Worm (Caenorhabditis elegans) whole organism, L1 larva: ENCODE results near the gene C34F11.2.

Experiments
- C16A3.4 ChIP-seq: fragments of 150-350 bp; optimal IDR thresholded peaks from 2 replicates; lab custom pipeline; 2014; ENCODE audit warnings: missing biosample characterization, missing genetic modification characterization
- F16B12.6 ChIP-seq: fragments of 150-350 bp; optimal IDR thresholded peaks from 2 replicates; lab custom pipeline; 2014; ENCODE audit warnings: missing biosample characterization, missing genetic modification characterization
- Y116A8C.19 ChIP-seq: sonication (generic microtip); optimal IDR thresholded peaks from 2 replicates; lab custom pipeline; 2016; ENCODE audit warnings: missing compliant biosample characterization, missing genetic modification characterization, borderline replicate concordance
- aha-1 ChIP-seq: fragments of 150-350 bp; optimal IDR thresholded peaks from 2 replicates; lab custom pipeline; 2014; ENCODE audit warnings: missing biosample characterization, missing genetic modification characterization
- alr-1 ChIP-seq: fragments of 200-800 bp; sonication (Bioruptor generic); optimal IDR thresholded peaks from 2 replicates; lab custom pipeline; 2018; ENCODE audit warnings: borderline replicate concordance, mild to moderate bottlenecking, missing genetic modification characterization, missing compliant biosample characterization
- ama-1 ChIP-seq: fragments of 150-350 bp; optimal IDR thresholded peaks from 2 replicates; lab custom pipeline; 2014
- ceh-63 ChIP-seq: fragments of 200-800 bp; sonication (Bioruptor generic); optimal IDR thresholded peaks from 2 replicates; lab custom pipeline; 2018; ENCODE audit warnings: mild to moderate bottlenecking, missing genetic modification characterization, missing compliant biosample characterization
- ceh-82 ChIP-seq, 3 experiments: fragments of 150-350 bp in 1 of 3; sonication (generic microtip) in 2 of 3; optimal IDR thresholded peaks; 2 replicates each; lab custom pipeline; 2014 to 2017; ENCODE audit warnings: missing biosample characterization in 3 of 3, missing genetic modification characterization in 3 of 3
- ceh-88 ChIP-seq: fragments of 200-800 bp; sonication (Bioruptor generic); IDR thresholded peaks from 2 replicates; pipeline ENCODE4 v1.3.6; 2022; ENCODE audit warnings: missing genetic modification characterization, missing compliant biosample characterization
- ceh-90 ChIP-seq: sonication (generic microtip); optimal IDR thresholded peaks from 2 replicates; lab custom pipeline; 2016; ENCODE audit warnings: missing genetic modification characterization, missing compliant biosample characterization
- ces-1 ChIP-seq: fragments of 150-350 bp; optimal IDR thresholded peaks from 2 replicates; lab custom pipeline; 2014; ENCODE audit warnings: missing biosample characterization, missing genetic modification reagents, missing genetic modification characterization
- dpl-1 ChIP-seq, 3 experiments: fragments of 150-350 bp in 2 of 3; sonication (generic microtip) in 1 of 3; optimal IDR thresholded peaks; 2 replicates each; lab custom pipeline; 2014 to 2017; ENCODE audit warnings: missing biosample characterization in 3 of 3, missing genetic modification characterization in 3 of 3, missing genetic modification reagents in 3 of 3
- efl-1 ChIP-seq, 4 experiments: fragments of 150-350 bp; optimal IDR thresholded peaks in 3 of 4; peaks in 1 of 4; 1 replicate in 1 of 4; 2 replicates in 3 of 4; lab custom pipeline; 2014; ENCODE audit warnings: missing biosample characterization in 2 of 4, missing genetic modification characterization in 2 of 4, missing genetic modification reagents in 2 of 4
- efl-3 ChIP-seq: fragments of 200-800 bp; sonication (Bioruptor generic); optimal IDR thresholded peaks from 2 replicates; lab custom pipeline; 2018; ENCODE audit warnings: mild to moderate bottlenecking, missing genetic modification characterization, missing compliant biosample characterization
- egl-13 ChIP-seq: sonication (generic microtip); optimal IDR thresholded peaks from 2 replicates; lab custom pipeline; 2016; ENCODE audit warnings: missing genotype, missing genetic modification reagents, missing genetic modification characterization, missing compliant biosample characterization
- elt-2 ChIP-seq: sonication (generic microtip); optimal IDR thresholded peaks from 2 replicates; lab custom pipeline; 2016; ENCODE audit warnings: missing genetic modification characterization, mild to moderate bottlenecking, inconsistent platforms, missing compliant biosample characterization, missing genetic modification reagents
- fkh-10 ChIP-seq: sonication (generic microtip); optimal IDR thresholded peaks from 2 replicates; lab custom pipeline; 2017; ENCODE audit warnings: missing biosample characterization, missing genetic modification reagents, missing genetic modification characterization
- fkh-8 ChIP-seq: sonication (generic microtip); optimal IDR thresholded peaks from 2 replicates; lab custom pipeline; 2016; ENCODE audit warnings: mild to moderate bottlenecking, missing genetic modification characterization, missing compliant biosample characterization
- fos-1 ChIP-seq: fragments of 150-350 bp; optimal IDR thresholded peaks from 2 replicates; lab custom pipeline; 2014; ENCODE audit warnings: missing biosample characterization, missing genetic modification characterization
- grh-1 ChIP-seq: fragments of 200-800 bp; sonication (Bioruptor generic); IDR thresholded peaks from 2 replicates; pipeline ENCODE4 v1.3.6; 2022; ENCODE audit warnings: missing genetic modification reagents, missing genetic modification characterization, missing compliant biosample characterization
- hlh-4 ChIP-seq: sonication (generic microtip); optimal IDR thresholded peaks from 2 replicates; lab custom pipeline; 2016; ENCODE audit warnings: mild to moderate bottlenecking, missing genetic modification characterization, missing compliant biosample characterization
- hpl-2 ChIP-seq: fragments of 150-350 bp; optimal IDR thresholded peaks from 2 replicates; lab custom pipeline; 2014; ENCODE audit warnings: missing biosample characterization, missing genetic modification reagents, missing genetic modification characterization
- lin-14 ChIP-seq: fragments of 200-800 bp; sonication (Bioruptor generic); optimal IDR thresholded peaks from 2 replicates; lab custom pipeline; 2018; ENCODE audit warnings: mild to moderate bottlenecking, missing genetic modification characterization, moderate library complexity, missing compliant biosample characterization
- lin-15B ChIP-seq: fragments of 150-350 bp; sonication (generic microtip); optimal IDR thresholded peaks from 3 replicates; lab custom pipeline; 2014; ENCODE audit warnings: missing biosample characterization, missing genetic modification characterization
- lin-35 ChIP-seq, 2 experiments: fragments of 150-350 bp; optimal IDR thresholded peaks; 2 replicates each; lab custom pipeline; 2014; ENCODE audit warnings: missing biosample characterization in 2 of 2, missing genetic modification characterization in 2 of 2, missing genetic modification reagents in 2 of 2
- lir-3 ChIP-seq: sonication (generic microtip); optimal IDR thresholded peaks from 2 replicates; lab custom pipeline; 2016; ENCODE audit warnings: mild to moderate bottlenecking, missing genetic modification characterization, moderate library complexity, missing compliant biosample characterization; ENCODE audit not compliant: poor library complexity
- mab-9 ChIP-seq: fragments of 200-800 bp; sonication (Bioruptor generic); IDR thresholded peaks from 2 replicates; pipeline ENCODE4 v1.3.6; 2022; ENCODE audit warnings: missing genetic modification reagents, missing genetic modification characterization, missing compliant biosample characterization
- mef-2 ChIP-seq: fragments of 150-350 bp; optimal IDR thresholded peaks from 2 replicates; lab custom pipeline; 2014; ENCODE audit warnings: missing biosample characterization, missing genetic modification characterization
- nhr-12 ChIP-seq: sonication (generic microtip); optimal IDR thresholded peaks from 2 replicates; lab custom pipeline; 2017; ENCODE audit warnings: missing biosample characterization, missing genetic modification characterization
- nhr-19 ChIP-seq: fragments of 200-800 bp; sonication (Bioruptor generic); conservative IDR thresholded peaks from 2 replicates; pipeline ENCODE4 v1.3.6; 2022; ENCODE audit warnings: missing genetic modification characterization, missing compliant biosample characterization
- nhr-28 ChIP-seq: fragments of 150-350 bp; optimal IDR thresholded peaks from 2 replicates; lab custom pipeline; 2014; ENCODE audit warnings: missing biosample characterization, missing genetic modification characterization
- nhr-47 ChIP-seq: sonication (generic microtip); optimal IDR thresholded peaks from 2 replicates; lab custom pipeline; 2016; ENCODE audit warnings: mild to moderate bottlenecking, missing genetic modification characterization, moderate library complexity, missing compliant biosample characterization
- nhr-71 ChIP-seq: sonication (generic microtip); optimal IDR thresholded peaks from 2 replicates; lab custom pipeline; 2016; ENCODE audit warnings: mild to moderate bottlenecking, missing genetic modification characterization, moderate library complexity, missing compliant biosample characterization
- nhr-76 ChIP-seq: sonication (generic microtip); optimal IDR thresholded peaks from 2 replicates; lab custom pipeline; 2017; ENCODE audit warnings: missing biosample characterization, missing genetic modification characterization
- nhr-77 ChIP-seq: fragments of 150-350 bp; optimal IDR thresholded peaks from 2 replicates; lab custom pipeline; 2014; ENCODE audit warnings: missing biosample characterization, missing genetic modification characterization
- nhr-84 ChIP-seq: sonication (generic microtip); optimal IDR thresholded peaks from 2 replicates; lab custom pipeline; 2017; ENCODE audit warnings: missing biosample characterization, missing genetic modification characterization
- nhr-90 ChIP-seq: sonication (generic microtip); optimal IDR thresholded peaks from 2 replicates; lab custom pipeline; 2016; ENCODE audit warnings: mild to moderate bottlenecking, missing genetic modification characterization, missing compliant biosample characterization; ENCODE audit not compliant: poor library complexity
- pax-3 ChIP-seq: fragments of 200-800 bp; sonication (Bioruptor generic); optimal IDR thresholded peaks from 2 replicates; lab custom pipeline; 2018; ENCODE audit warnings: mild to moderate bottlenecking, missing genetic modification characterization, moderate library complexity, missing compliant biosample characterization
- pqm-1 ChIP-seq: sonication (generic microtip); optimal IDR thresholded peaks from 3 replicates; lab custom pipeline; 2017; ENCODE audit warnings: missing biosample characterization, missing genetic modification characterization
- snpc-4 ChIP-seq: fragments of 150-350 bp; optimal IDR thresholded peaks from 2 replicates; lab custom pipeline; 2014; ENCODE audit warnings: missing biosample characterization, missing genetic modification characterization
- sup-37 ChIP-seq: fragments of 200-800 bp; sonication (Bioruptor generic); optimal IDR thresholded peaks from 2 replicates; lab custom pipeline; 2018; ENCODE audit warnings: mild to moderate bottlenecking, missing genetic modification characterization, missing compliant biosample characterization
- swsn-7 ChIP-seq: sonication (generic microtip); optimal IDR thresholded peaks from 2 replicates; lab custom pipeline; 2016; ENCODE audit warnings: missing genetic modification characterization, missing compliant biosample characterization
- tbx-2 ChIP-seq: sonication (generic microtip); optimal IDR thresholded peaks from 2 replicates; lab custom pipeline; 2016; ENCODE audit warnings: missing genetic modification characterization, missing compliant biosample characterization
- tlp-1 ChIP-seq: fragments of 150-350 bp; optimal IDR thresholded peaks from 2 replicates; lab custom pipeline; 2014; ENCODE audit warnings: missing biosample characterization, missing genetic modification characterization
- unc-130 ChIP-seq: fragments of 150-350 bp; optimal IDR thresholded peaks from 2 replicates; lab custom pipeline; 2017; ENCODE audit warnings: missing biosample characterization, missing genetic modification characterization, inconsistent platforms
- unc-30 ChIP-seq: sonication (generic microtip); optimal IDR thresholded peaks from 2 replicates; lab custom pipeline; 2017; ENCODE audit warnings: missing biosample characterization, missing genetic modification characterization
- unc-62 ChIP-seq: fragments of 150-350 bp; optimal IDR thresholded peaks from 2 replicates; lab custom pipeline; 2014; ENCODE audit warnings: missing biosample characterization, missing genetic modification reagents, missing genetic modification characterization
- unc-98 ChIP-seq: fragments of 200-800 bp; sonication (Bioruptor generic); IDR thresholded peaks from 2 replicates; pipeline ENCODE4 v1.3.6; 2022; ENCODE audit warnings: missing genetic modification characterization, missing compliant biosample characterization
- vab-15 ChIP-seq: sonication (generic microtip); optimal IDR thresholded peaks from 2 replicates; lab custom pipeline; 2017; ENCODE audit warnings: missing genotype, mild to moderate bottlenecking, missing genetic modification characterization, missing compliant biosample characterization
- xbp-1 ChIP-seq: sonication (generic microtip); optimal IDR thresholded peaks from 2 replicates; lab custom pipeline; 2016; ENCODE audit warnings: missing genetic modification characterization, missing compliant biosample characterization
- zip-4 ChIP-seq: fragments of 200-800 bp; sonication (Bioruptor generic); optimal IDR thresholded peaks from 2 replicates; lab custom pipeline; 2018; ENCODE audit warnings: mild to moderate bottlenecking, missing genetic modification characterization, moderate library complexity, missing compliant biosample characterization

The C34F11.2 gene

DNA sequence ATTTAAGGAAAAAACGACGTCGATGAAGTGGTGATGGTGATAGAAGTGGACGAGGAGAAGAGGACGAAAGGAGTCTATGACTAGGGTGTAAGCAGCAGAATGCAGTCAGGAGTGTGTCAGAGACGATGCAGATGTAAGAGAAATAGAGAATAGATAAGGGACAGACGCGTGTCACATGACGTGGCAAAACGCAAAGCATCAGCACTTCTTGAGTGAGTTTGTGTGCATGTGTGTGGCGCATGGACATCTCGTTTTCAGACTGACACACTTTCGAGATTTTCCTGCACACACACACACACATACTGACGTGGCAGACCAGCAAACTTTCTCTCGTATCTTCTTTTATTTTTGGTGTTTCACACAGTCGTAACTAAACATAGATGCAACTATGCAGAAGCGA lies 29.6 kb upstream of the C34F11.2 start (continued):
- TF ChIP-seq nhr-47 (tag; lab: Kevin White, UChicago), result peak; percentile 73
- TF ChIP-seq vab-15 (tag; lab: Kevin White, UChicago), result no peak
- TF ChIP-seq nhr-71, result peak; percentile 83
- TF ChIP-seq unc-30, result no peak
- TF ChIP-seq unc-130 (tag; lab: Kevin White, UChicago), result peak; percentile 33
- peak; percentile 45 for TF ChIP-seq nhr-90 (tag; lab: Kevin White, UChicago)
- TF ChIP-seq nhr-19 (GFP tag; lab: Robert Waterston, UW), result peak; percentile 63
- TF ChIP-seq efl-1 (optimal IDR thresholded peaks at IDR 0.05; lab: Kevin White, UChicago), result peak; percentile 43 to 46
- peak in 1 of 2 experiments; percentile 90 for TF ChIP-seq efl-1 (GFP tag; optimal IDR thresholded peaks at IDR 0.05 in 1 of 2; lab: Kevin White, UChicago)
- peak; percentile 56 for TF ChIP-seq pqm-1 (tag; lab: Kevin White, UChicago)
- TF ChIP-seq lin-35 (GFP tag; optimal IDR thresholded peaks at IDR 0.05; lab: Kevin White, UChicago), result peak; percentile 58 to 76
- TF ChIP-seq mab-9, result no peak
- peak; percentile 53 for TF ChIP-seq lir-3 (tag; lab: Kevin White, UChicago)
- TF ChIP-seq sup-37, result no peak
- peak in 2 of 3 experiments; percentile 35 to 36 for TF ChIP-seq ceh-82 (tag; optimal IDR thresholded peaks at IDR 0.05; lab: Kevin White, UChicago)
- TF ChIP-seq ces-1 (GFP tag; lab: Kevin White, UChicago), result no peak
- TF ChIP-seq xbp-1 (tag; lab: Kevin White, UChicago), result peak; percentile 69
- TF ChIP-seq unc-62 (GFP tag; lab: Kevin White, UChicago), result no peak
- TF ChIP-seq efl-3 (GFP tag; lab: Kevin White, UChicago), result no peak
- peak; percentile 41 for TF ChIP-seq egl-13 (tag; lab: Kevin White, UChicago)
- no peak for TF ChIP-seq nhr-28 (tag; lab: Kevin White, UChicago)
- no peak for TF ChIP-seq hpl-2
- no peak for TF ChIP-seq hlh-4 (tag; lab: Kevin White, UChicago)
- TF ChIP-seq elt-2, result peak; percentile 97
- peak; percentile 48 for TF ChIP-seq ama-1 (lab: Kevin White, UChicago)
- TF ChIP-seq pax-3, result no peak
- TF ChIP-seq ceh-88 (GFP tag; lab: Robert Waterston, UW), result no peak
- no peak for TF ChIP-seq tlp-1
- TF ChIP-seq nhr-77 (tag; lab: Kevin White, UChicago), result no peak
- no peak for TF ChIP-seq alr-1 (tag; lab: Kevin White, UChicago)
- no peak for TF ChIP-seq unc-98 (GFP tag; lab: Robert Waterston, UW)
- TF ChIP-seq F16B12.6 (tag; lab: Kevin White, UChicago), result no peak
- TF ChIP-seq aha-1, result no peak
- no peak for TF ChIP-seq nhr-12 (tag; lab: Kevin White, UChicago)
- TF ChIP-seq tbx-2 (tag; lab: Kevin White, UChicago), result peak; percentile 30
- no peak for TF ChIP-seq lin-15B (tag; lab: Kevin White, UChicago)
- TF ChIP-seq grh-1 (GFP tag; lab: Robert Waterston, UW), result no peak
- no peak for TF ChIP-seq ceh-90 (tag; lab: Kevin White, UChicago)

DNA sequence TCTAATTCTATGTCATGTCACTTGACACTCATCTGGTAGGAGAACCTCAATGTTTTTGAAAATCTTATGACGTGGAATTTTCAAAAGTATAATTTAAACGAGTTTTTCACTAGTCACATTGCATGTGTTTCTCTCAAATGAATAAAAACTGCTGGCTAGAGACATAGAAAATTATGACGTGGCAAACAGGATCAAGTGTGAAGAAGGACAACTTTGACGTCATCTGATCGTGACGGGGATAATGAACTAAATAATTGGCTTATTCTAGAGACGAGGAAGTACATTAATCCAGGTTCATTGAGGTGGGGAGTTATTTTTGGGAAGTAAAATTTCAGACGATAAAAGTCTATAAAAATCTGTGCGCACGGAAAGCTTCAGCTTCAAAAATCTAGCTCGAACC lies 28.9 kb upstream of the C34F11.2 start:
- TF ChIP-seq tlp-1, result no peak
- no peak for TF ChIP-seq mab-9
- no peak for TF ChIP-seq dpl-1 (GFP tag; optimal IDR thresholded peaks at IDR 0.05; lab: Kevin White, UChicago)
- TF ChIP-seq unc-130 (tag; lab: Kevin White, UChicago), result no peak
- TF ChIP-seq Y116A8C.19 (tag; lab: Kevin White, UChicago), result no peak
- TF ChIP-seq nhr-76 (tag; lab: Kevin White, UChicago), result no peak
- no peak for TF ChIP-seq ceh-88 (GFP tag; lab: Robert Waterston, UW)
- TF ChIP-seq nhr-71, result peak; percentile 44
- TF ChIP-seq mef-2 (tag; lab: Kevin White, UChicago), result no peak
- TF ChIP-seq pax-3, result no peak
- no peak for TF ChIP-seq nhr-90 (tag; lab: Kevin White, UChicago)
- peak; percentile 18 for TF ChIP-seq lin-14
- no peak for TF ChIP-seq unc-30
- peak; percentile 3 for TF ChIP-seq swsn-7 (tag; lab: Kevin White, UChicago)
- TF ChIP-seq nhr-12 (tag; lab: Kevin White, UChicago), result no peak
- TF ChIP-seq fos-1 (tag; lab: Kevin White, UChicago), result no peak
- no peak for TF ChIP-seq fkh-8
- TF ChIP-seq nhr-84 (tag; lab: Kevin White, UChicago), result no peak
- TF ChIP-seq lin-15B (tag; lab: Kevin White, UChicago), result no peak
- TF ChIP-seq ceh-63 (GFP tag; lab: Kevin White, UChicago), result no peak
- TF ChIP-seq fkh-10 (GFP tag; lab: Kevin White, UChicago), result no peak
- TF ChIP-seq C16A3.4 (tag; lab: Kevin White, UChicago), result no peak
- no peak for TF ChIP-seq snpc-4
- TF ChIP-seq F16B12.6 (tag; lab: Kevin White, UChicago), result no peak
- no peak for TF ChIP-seq ama-1 (lab: Kevin White, UChicago)
- TF ChIP-seq zip-4 (GFP tag; lab: Kevin White, UChicago), result no peak
